Fruit fly (Drosophila melanogaster) whole organism, embryonic: Measurements from ENCODE around the gene CG8326.
A peak's percentile ranks its signal among the peaks of the same experiment; 100 is the strongest.

Source experiments
- CG10321 ChIP-seq: fragments of 200-800 bp; sonication (Bioruptor generic); IDR thresholded peaks from 2 replicates; pipeline ENCODE4 v1.3.6; 2022; ENCODE audit warnings: missing biosample characterization, missing genetic modification characterization
- CG10543 ChIP-seq: fragments of 200-800 bp; sonication (Bioruptor generic); optimal IDR thresholded peaks from 3 replicates; lab custom pipeline; 2017; ENCODE audit warnings: missing biosample characterization, mild to moderate bottlenecking, missing genetic modification characterization, moderate library complexity
- CG11398 ChIP-seq: fragments of 200-800 bp; sonication (Bioruptor generic); optimal IDR thresholded peaks from 2 replicates; lab custom pipeline; 2016; ENCODE audit warnings: missing biosample characterization, missing genetic modification characterization
- CG11696 ChIP-seq: fragments of 200-800 bp; sonication (Bioruptor generic); IDR thresholded peaks from 2 replicates; pipeline ENCODE4 v1.3.6; 2022; ENCODE audit warnings: missing biosample characterization, missing genetic modification characterization
- CG12104 ChIP-seq: fragments of 200-800 bp; sonication (Bioruptor generic); optimal IDR thresholded peaks from 3 replicates; lab custom pipeline; 2016; ENCODE audit warnings: missing biosample characterization, missing genetic modification characterization
- CG12299 ChIP-seq: fragments of 200-800 bp; sonication (Bioruptor generic); optimal IDR thresholded peaks from 2 replicates; lab custom pipeline; 2018; ENCODE audit warnings: missing biosample characterization, mild to moderate bottlenecking, missing genetic modification characterization
- CG13287 ChIP-seq: fragments of 200-800 bp; sonication (Bioruptor generic); IDR thresholded peaks from 2 replicates; pipeline ENCODE4 v1.3.6; 2022; ENCODE audit warnings: missing biosample characterization, missing genetic modification characterization; ENCODE audit not compliant: partially characterized antibody
- CG13775 ChIP-seq: fragments of 200-800 bp; sonication (Bioruptor generic); optimal IDR thresholded peaks from 3 replicates; lab custom pipeline; 2017; ENCODE audit warnings: missing biosample characterization, mild to moderate bottlenecking, missing genetic modification characterization
- CG14860 ChIP-seq: fragments of 200-800 bp; sonication (Bioruptor generic); IDR thresholded peaks from 3 replicates; pipeline ENCODE4 v1.3.6; 2022; ENCODE audit warnings: missing biosample characterization, missing genetic modification characterization; ENCODE audit not compliant: partially characterized antibody
- CG15269 ChIP-seq: fragments of 200-800 bp; sonication (Bioruptor generic); optimal IDR thresholded peaks from 2 replicates; lab custom pipeline; 2018; ENCODE audit warnings: missing biosample characterization, mild to moderate bottlenecking, missing genetic modification characterization, moderate library complexity
- CG1603 ChIP-seq: fragments of 200-800 bp; sonication (Bioruptor generic); optimal IDR thresholded peaks from 2 replicates; lab custom pipeline; 2019; ENCODE audit warnings: missing biosample characterization, mild to moderate bottlenecking, missing genetic modification characterization, moderate library complexity
- CG1647 ChIP-seq: fragments of 200-800 bp; sonication (Bioruptor generic); optimal IDR thresholded peaks from 3 replicates; lab custom pipeline; 2016; ENCODE audit warnings: missing biosample characterization, missing genetic modification characterization
- CG18619 ChIP-seq: fragments of 200-800 bp; sonication (Bioruptor generic); optimal IDR thresholded peaks from 3 replicates; lab custom pipeline; 2017; ENCODE audit warnings: missing biosample characterization, mild to moderate bottlenecking, missing genetic modification characterization
- CG3838 ChIP-seq: fragments of 200-800 bp; sonication (Bioruptor generic); optimal IDR thresholded peaks from 3 replicates; lab custom pipeline; 2016; ENCODE audit warnings: missing biosample characterization, missing genetic modification characterization
- CG4360 ChIP-seq: fragments of 200-800 bp; sonication (Bioruptor generic); IDR thresholded peaks from 2 replicates; pipeline ENCODE4 v1.3.6; 2022; ENCODE audit warnings: missing biosample characterization, missing genetic modification characterization
- CG4730 ChIP-seq: fragments of 200-800 bp; sonication (Bioruptor generic); IDR thresholded peaks from 2 replicates; pipeline ENCODE4 v1.3.6; 2022; ENCODE audit warnings: missing biosample characterization, missing genetic modification characterization
- CG6854 ChIP-seq: fragments of 200-800 bp; sonication (Bioruptor generic); optimal IDR thresholded peaks from 3 replicates; lab custom pipeline; 2017; ENCODE audit warnings: missing biosample characterization, mild to moderate bottlenecking, missing genetic modification characterization
- CG7839 ChIP-seq: fragments of 200-800 bp; sonication (Bioruptor generic); optimal IDR thresholded peaks from 3 replicates; lab custom pipeline; 2018; ENCODE audit warnings: missing biosample characterization, mild to moderate bottlenecking, missing genetic modification characterization, moderate library complexity
- CG9437 ChIP-seq: fragments of 200-800 bp; sonication (Bioruptor generic); optimal IDR thresholded peaks from 2 replicates; lab custom pipeline; 2018; ENCODE audit warnings: missing biosample characterization, mild to moderate bottlenecking, missing genetic modification characterization
- D ChIP-seq, 2 experiments: fragments of 200-800 bp in 1 of 2; fragments of >200 bp in 1 of 2; sonication (Bioruptor generic) in 1 of 2; optimal IDR thresholded peaks; 2 replicates in 1 of 2; 3 replicates in 1 of 2; lab custom pipeline; 2017; ENCODE audit warnings: mild to moderate bottlenecking in 1 of 2, missing biosample characterization in 1 of 2, missing genetic modification characterization in 1 of 2, missing genetic modification reagents in 1 of 2
- E2f1 ChIP-seq: fragments of 200-800 bp; sonication (Bioruptor generic); IDR thresholded peaks from 2 replicates; pipeline ENCODE4 v1.3.6; 2022; ENCODE audit warnings: missing biosample characterization, missing genetic modification characterization
- Fer3 ChIP-seq: fragments of 200-800 bp; sonication (Bioruptor generic); optimal IDR thresholded peaks from 2 replicates; lab custom pipeline; 2018; ENCODE audit warnings: missing biosample characterization, mild to moderate bottlenecking, missing genetic modification characterization, moderate library complexity
- Gug ChIP-seq: fragments of 200-800 bp; sonication (Bioruptor generic); IDR thresholded peaks from 4 replicates; pipeline ENCODE4 v1.3.6; 2022; ENCODE audit warnings: missing biosample characterization, missing genetic modification characterization
- Hand ChIP-seq: fragments of 200-800 bp; sonication (Bioruptor generic); optimal IDR thresholded peaks from 2 replicates; lab custom pipeline; 2017; ENCODE audit warnings: mild to moderate bottlenecking, missing biosample characterization, missing genetic modification reagents, missing genetic modification characterization
- Hsf ChIP-seq: fragments of 200-800 bp; sonication (Bioruptor generic); optimal IDR thresholded peaks from 3 replicates; lab custom pipeline; 2016; ENCODE audit warnings: missing biosample characterization, missing genetic modification characterization
- Mad ChIP-seq: fragments of 200-800 bp; sonication (Bioruptor generic); optimal IDR thresholded peaks from 2 replicates; lab custom pipeline; 2016; ENCODE audit warnings: missing biosample characterization, missing genetic modification characterization
- NC2β ChIP-seq: fragments of 200-800 bp; sonication (Bioruptor generic); optimal IDR thresholded peaks from 2 replicates; lab custom pipeline; 2016; ENCODE audit warnings: missing biosample characterization, missing genetic modification characterization
- Ptx1 ChIP-seq: fragments of 200-800 bp; sonication (Bioruptor generic); IDR thresholded peaks from 2 replicates; pipeline ENCODE4 v1.3.6; 2022; ENCODE audit warnings: missing biosample characterization, missing genetic modification characterization
- Ravus ChIP-seq: fragments of 200-800 bp; sonication (Bioruptor generic); IDR thresholded peaks from 2 replicates; pipeline ENCODE4 v1.3.6; 2022; ENCODE audit warnings: missing biosample characterization, missing genetic modification characterization
- Rx ChIP-seq: fragments of 200-800 bp; sonication (Bioruptor generic); IDR thresholded peaks from 2 replicates; pipeline ENCODE4 v1.3.6; 2022; ENCODE audit warnings: missing biosample characterization, missing genetic modification characterization
- YL-1 ChIP-seq: fragments of 200-800 bp; sonication (Bioruptor generic); optimal IDR thresholded peaks from 3 replicates; lab custom pipeline; 2017; ENCODE audit warnings: missing biosample characterization, mild to moderate bottlenecking, missing genetic modification characterization
- ato ChIP-seq: fragments of 200-800 bp; sonication (Bioruptor generic); IDR thresholded peaks from 2 replicates; pipeline ENCODE4 v1.3.6; 2022; ENCODE audit warnings: missing biosample characterization, missing genetic modification characterization; ENCODE audit not compliant: partially characterized antibody
- cas ChIP-seq: fragments of 200-800 bp; sonication (Bioruptor generic); IDR thresholded peaks from 2 replicates; pipeline ENCODE4 v1.3.6; 2022; ENCODE audit warnings: missing biosample characterization, missing genetic modification characterization
- cwo ChIP-seq: fragments of 200-800 bp; sonication (Bioruptor generic); optimal IDR thresholded peaks from 3 replicates; lab custom pipeline; 2017; ENCODE audit warnings: missing biosample characterization, missing genetic modification characterization, mild to moderate bottlenecking, moderate library complexity, missing genetic modification reagents
- dpn ChIP-seq, 2 experiments: fragments of 200-800 bp; sonication (Bioruptor generic); optimal IDR thresholded peaks; 3 replicates each; lab custom pipeline; 2016; ENCODE audit warnings: missing biosample characterization in 2 of 2, missing genetic modification characterization in 2 of 2
- fd102C ChIP-seq: fragments of 200-800 bp; sonication (Bioruptor generic); optimal IDR thresholded peaks from 2 replicates; lab custom pipeline; 2018; ENCODE audit warnings: missing biosample characterization, mild to moderate bottlenecking, missing genetic modification characterization, moderate library complexity
- h ChIP-seq: fragments of >200 bp; optimal IDR thresholded peaks from 2 replicates; lab custom pipeline; 2017
- her ChIP-seq: fragments of 200-800 bp; sonication (Bioruptor generic); optimal IDR thresholded peaks from 2 replicates; lab custom pipeline; 2016; ENCODE audit warnings: missing biosample characterization, missing genetic modification characterization
- hkb ChIP-seq, 2 experiments: fragments of 200-800 bp in 1 of 2; fragments of >200 bp in 1 of 2; sonication (Bioruptor generic) in 1 of 2; IDR thresholded peaks in 1 of 2; optimal IDR thresholded peaks in 1 of 2; 2 replicates each; pipeline versions ENCODE4 v1.3.6 to Lab custom; 2017 to 2022; ENCODE audit warnings: missing biosample characterization in 1 of 2, missing genetic modification characterization in 1 of 2
- inv ChIP-seq: fragments of 200-800 bp; sonication (Bioruptor generic); IDR thresholded peaks from 2 replicates; pipeline ENCODE4 v1.3.6; 2022; ENCODE audit warnings: missing biosample characterization, missing genetic modification characterization; ENCODE audit not compliant: partially characterized antibody
- jumu ChIP-seq: fragments of 200-800 bp; sonication (Bioruptor generic); optimal IDR thresholded peaks from 3 replicates; lab custom pipeline; 2016; ENCODE audit warnings: missing biosample characterization, missing genetic modification characterization
- knrl ChIP-seq: fragments of 200-800 bp; sonication (Bioruptor generic); IDR thresholded peaks from 3 replicates; pipeline ENCODE4 v1.3.6; 2022; ENCODE audit warnings: missing biosample characterization, missing genetic modification characterization; ENCODE audit not compliant: partially characterized antibody
- lmd ChIP-seq: fragments of 200-800 bp; sonication (Bioruptor generic); IDR thresholded peaks from 2 replicates; pipeline ENCODE4 v1.3.6; 2022; ENCODE audit warnings: missing biosample characterization, missing genetic modification characterization
- peb ChIP-seq: fragments of 200-800 bp; sonication (Bioruptor generic); IDR thresholded peaks from 2 replicates; pipeline ENCODE4 v1.3.6; 2022; ENCODE audit warnings: missing biosample characterization, missing genetic modification characterization
- pnt ChIP-seq: fragments of 200-800 bp; sonication (Bioruptor generic); optimal IDR thresholded peaks from 3 replicates; lab custom pipeline; 2016; ENCODE audit warnings: missing biosample characterization, missing genetic modification characterization
- stwl ChIP-seq: fragments of 200-800 bp; sonication (Bioruptor generic); optimal IDR thresholded peaks from 3 replicates; lab custom pipeline; 2018; ENCODE audit warnings: missing biosample characterization, mild to moderate bottlenecking, missing genetic modification characterization, moderate library complexity
- tx ChIP-seq: fragments of 200-800 bp; sonication (Bioruptor generic); optimal IDR thresholded peaks from 2 replicates; lab custom pipeline; 2016; ENCODE audit warnings: missing biosample characterization, missing genetic modification characterization
- vvl ChIP-seq: fragments of 200-800 bp; sonication (Bioruptor generic); IDR thresholded peaks from 2 replicates; pipeline ENCODE4 v1.3.6; 2022; ENCODE audit warnings: missing biosample characterization, missing genetic modification characterization
- zen2 ChIP-seq: fragments of 200-800 bp; sonication (Bioruptor generic); IDR thresholded peaks from 3 replicates; pipeline ENCODE4 v1.3.6; 2022; ENCODE audit warnings: missing biosample characterization, missing genetic modification characterization; ENCODE audit not compliant: partially characterized antibody

The CG8326 gene

DNA sequence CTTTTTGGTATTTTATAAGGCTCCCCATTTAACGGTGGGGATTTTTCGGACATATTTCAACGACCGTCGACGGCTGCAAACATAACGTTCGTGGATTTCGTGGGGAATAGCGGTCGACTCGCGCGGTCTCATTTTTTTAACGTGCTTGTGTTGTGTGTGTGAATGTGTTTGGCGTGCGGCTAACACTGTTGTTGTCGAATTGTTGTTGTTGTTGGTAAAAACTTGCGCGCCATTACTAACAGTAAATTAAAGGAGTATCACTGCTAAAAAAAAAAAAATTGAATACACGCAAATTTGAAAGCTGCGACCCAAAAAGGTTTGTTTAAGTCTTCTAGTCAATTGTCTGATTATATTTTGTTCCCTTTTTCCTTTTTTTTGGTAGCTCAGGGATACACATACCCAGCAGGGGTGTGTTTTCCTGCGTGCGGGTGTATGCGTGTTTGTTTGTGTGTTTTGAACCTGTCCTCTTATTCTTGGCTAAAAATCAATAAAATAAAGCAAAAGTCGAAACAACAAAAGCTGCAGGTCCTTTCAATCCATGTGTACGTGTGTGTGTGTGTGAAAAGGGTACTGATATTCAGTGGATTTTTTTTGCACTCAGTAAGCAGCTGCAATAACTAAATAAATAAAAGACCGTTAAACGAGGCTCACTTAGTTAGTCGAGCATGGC lies 49.4 kb downstream of the CG8326 start, which contains the start of gene CG12991 (continued):
- TF ChIP-seq hkb (optimal IDR thresholded peaks at IDR 0.05; lab: Kevin White, UChicago) (peak; percentile 15), hkb (GFP tag; IDR thresholded peaks at IDR 0.05; lab: Robert Waterston, UW) (peak; percentile 41; the same call in 1 of the 2 replicates), h (no peak), CG11696 (GFP tag; lab: Robert Waterston, UW) (no peak), Hand (GFP tag; lab: Kevin White, UChicago) (no peak), D (optimal IDR thresholded peaks at IDR 0.05; lab: Kevin White, UChicago) (no peak), D (GFP tag; optimal IDR thresholded peaks at IDR 0.05; lab: Kevin White, UChicago) (no peak), CG6854 (GFP tag; lab: Kevin White, UChicago) (no peak), Ravus (GFP tag; lab: Robert Waterston, UW) (no peak), CG3838 (GFP tag; lab: Kevin White, UChicago) (no peak), Ptx1 (GFP tag; lab: Robert Waterston, UW) (peak; percentile 15; the same call in 1 of the 2 replicates), lmd (GFP tag; lab: Robert Waterston, UW) (no peak), CG18619 (no peak), her (no peak), CG4730 (no peak), Mad (GFP tag; lab: Kevin White, UChicago) (no peak), YL-1 (GFP tag; lab: Kevin White, UChicago) (no peak), fd102C (no peak), CG4360 (GFP tag; lab: Robert Waterston, UW) (peak; percentile 78), cas (GFP tag; lab: Robert Waterston, UW) (no peak), peb (no peak), CG11398 (no peak), pnt (no peak), CG13775 (no peak), CG14860 (GFP tag; lab: Robert Waterston, UW) (no peak), Rx (GFP tag; lab: Robert Waterston, UW) (no peak), inv (no peak), Hsf (GFP tag; lab: Kevin White, UChicago) (no peak), CG10321 (no peak), cwo (GFP tag; lab: Kevin White, UChicago) (no peak), Gug (GFP tag; lab: Robert Waterston, UW) (no peak), CG1603 (tag; lab: Kevin White, UChicago) (no peak), CG13287 (no peak; the same call in 1 of the 2 replicates), ato (GFP tag; lab: Robert Waterston, UW) (no peak), CG15269 (peak; percentile 30), dpn (GFP tag; optimal IDR thresholded peaks at IDR 0.05; lab: Kevin White, UChicago) (no peak), knrl (GFP tag; lab: Robert Waterston, UW) (no peak), CG10543 (GFP tag; lab: Kevin White, UChicago) (no peak), vvl (peak; percentile 26; the same call in 1 of the 2 replicates), CG7839 (tag; lab: Kevin White, UChicago) (peak; percentile 2), zen2 (GFP tag; lab: Robert Waterston, UW) (no peak), CG1647 (no peak), CG12299 (tag; lab: Kevin White, UChicago) (no peak), Fer3 (tag; lab: Kevin White, UChicago) (peak; percentile 30), tx (GFP tag; lab: Kevin White, UChicago) (no peak), jumu (no peak), CG12104 (GFP tag; lab: Kevin White, UChicago) (no peak), E2f1 (GFP tag; lab: Robert Waterston, UW) (peak; percentile 29; the same call in 1 of the 2 replicates), NC2β (GFP tag; lab: Kevin White, UChicago) (no peak), stwl (tag; lab: Kevin White, UChicago) (no peak), CG9437 (GFP tag; lab: Kevin White, UChicago) (no peak)
